Worm (Caenorhabditis elegans) whole organism, midembryonic: ENCODE data around the gene wbp-2.

Source experiments
- T22C8.4 ChIP-seq: fragments of 200-800 bp; sonication (Bioruptor generic); IDR thresholded peaks from 2 replicates; pipeline ENCODE4 v1.3.6; 2022; ENCODE audit warnings: missing genetic modification characterization, missing compliant biosample characterization
- cog-1 ChIP-seq: sonication (generic microtip); optimal IDR thresholded peaks from 2 replicates; lab custom pipeline; 2016; ENCODE audit warnings: missing genetic modification characterization, missing compliant biosample characterization
- flt-1 ChIP-seq: fragments of 200-800 bp; sonication (Bioruptor generic); IDR thresholded peaks from 2 replicates; pipeline ENCODE4 v1.3.6; 2022; ENCODE audit warnings: missing genetic modification characterization, missing compliant biosample characterization
- klf-2 ChIP-seq: fragments of 200-800 bp; sonication (Bioruptor generic); conservative IDR thresholded peaks from 2 replicates; pipeline ENCODE4 v1.3.6; 2022; ENCODE audit warnings: missing genetic modification reagents, missing genetic modification characterization, missing compliant biosample characterization
- med-1 ChIP-seq: sonication (generic microtip); optimal IDR thresholded peaks from 2 replicates; lab custom pipeline; 2017; ENCODE audit warnings: missing genetic modification characterization, mild to moderate bottlenecking, missing compliant biosample characterization, antibody characterized with exemption, missing genetic modification reagents; ENCODE audit not compliant: insufficient read depth
- ref-1 ChIP-seq: fragments of 200-800 bp; sonication (Bioruptor generic); conservative IDR thresholded peaks from 2 replicates; pipeline ENCODE4 v1.3.6; 2022; ENCODE audit warnings: missing genetic modification reagents, missing genetic modification characterization, missing compliant biosample characterization
- tab-1 ChIP-seq: fragments of 200-800 bp; sonication (Bioruptor generic); IDR thresholded peaks from 2 replicates; pipeline ENCODE4 v1.3.6; 2022; ENCODE audit warnings: missing genetic modification characterization, missing compliant biosample characterization
- ztf-23 ChIP-seq: fragments of 200-800 bp; sonication (Bioruptor generic); IDR thresholded peaks from 2 replicates; pipeline ENCODE4 v1.3.6; 2022; ENCODE audit warnings: missing genetic modification reagents, missing genetic modification characterization, missing compliant biosample characterization
- ztf-29 ChIP-seq: fragments of 200-800 bp; sonication (Bioruptor generic); IDR thresholded peaks from 2 replicates; pipeline ENCODE4 v1.3.6; 2022; ENCODE audit warnings: missing genetic modification reagents, missing genetic modification characterization, missing compliant biosample characterization

DNA sequence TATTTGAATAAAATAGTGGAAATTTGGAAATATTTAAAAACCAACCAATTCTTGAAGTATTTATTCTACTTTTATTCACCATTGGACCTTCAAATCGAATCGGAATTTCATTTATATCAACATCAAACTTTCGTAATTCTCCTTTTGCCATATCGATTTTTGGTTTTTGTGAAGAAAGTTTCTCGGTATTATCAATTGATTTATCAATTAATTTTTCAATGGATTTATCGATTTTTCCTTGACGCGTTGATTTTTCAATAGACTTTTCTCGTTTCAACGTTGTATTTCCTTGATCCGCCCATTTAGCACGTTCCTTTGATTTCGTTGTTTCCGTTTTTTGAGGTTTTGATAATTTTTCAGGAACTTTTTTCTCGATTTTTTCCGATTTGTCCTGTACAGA is 39.8 kb downstream of the wbp-2 start:
- TF ChIP-seq ref-1 (GFP tag; lab: Robert Waterston, UW): no peak
- no peak for TF ChIP-seq flt-1
- TF ChIP-seq cog-1: no peak
- TF ChIP-seq klf-2 (GFP tag; lab: Robert Waterston, UW): no peak
- no peak for TF ChIP-seq med-1 (GFP tag; lab: Kevin White, UChicago)
- no peak for TF ChIP-seq tab-1 (GFP tag; lab: Robert Waterston, UW)
- TF ChIP-seq ztf-23 (GFP tag; lab: Robert Waterston, UW): no peak
- no peak for TF ChIP-seq ztf-29 (GFP tag; lab: Robert Waterston, UW)
- TF ChIP-seq T22C8.4: 0 out of 2 replicates have a peak, but pooled peaks have one; percentile 6
